Worm (Caenorhabditis elegans) whole organism, late embryonic: ENCODE measurements around the gene atf-4.

Source experiments
- C08G9.2 ChIP-seq: sonication (generic microtip); optimal IDR thresholded peaks from 2 replicates; lab custom pipeline; 2016; ENCODE audit warnings: mild to moderate bottlenecking, missing genetic modification characterization, moderate library complexity, missing compliant biosample characterization
- C38D4.7 ChIP-seq: fragments of 200-800 bp; sonication (Bioruptor generic); optimal IDR thresholded peaks from 2 replicates; lab custom pipeline; 2018; ENCODE audit warnings: mild to moderate bottlenecking, missing genetic modification characterization, moderate library complexity, missing compliant biosample characterization
- F13H6.1 ChIP-seq: sonication (generic microtip); optimal IDR thresholded peaks from 2 replicates; lab custom pipeline; 2016; ENCODE audit warnings: missing genetic modification characterization, missing compliant biosample characterization
- K02D7.2 ChIP-seq: sonication (generic microtip); optimal IDR thresholded peaks from 2 replicates; lab custom pipeline; 2017; ENCODE audit warnings: mild to moderate bottlenecking, missing genetic modification characterization, missing compliant biosample characterization
- T23F11.4 ChIP-seq: fragments of 200-800 bp; sonication (Bioruptor generic); optimal IDR thresholded peaks from 2 replicates; lab custom pipeline; 2018; ENCODE audit warnings: mild to moderate bottlenecking, missing genetic modification characterization, missing compliant biosample characterization
- ahr-1 ChIP-seq: sonication (generic microtip); optimal IDR thresholded peaks from 2 replicates; lab custom pipeline; 2016; ENCODE audit warnings: missing genetic modification characterization, missing compliant biosample characterization
- ama-1 ChIP-seq: fragments of 150-350 bp; optimal IDR thresholded peaks from 2 replicates; lab custom pipeline; 2014
- ceh-14 ChIP-seq: sonication (generic microtip); optimal IDR thresholded peaks from 2 replicates; lab custom pipeline; 2016; ENCODE audit warnings: missing genotype, missing genetic modification characterization, missing compliant biosample characterization
- ceh-18 ChIP-seq: sonication (generic microtip); optimal IDR thresholded peaks from 2 replicates; lab custom pipeline; 2016; ENCODE audit warnings: missing genetic modification characterization, missing compliant biosample characterization
- ceh-19 ChIP-seq: fragments of 200-800 bp; sonication (Bioruptor generic); optimal IDR thresholded peaks from 2 replicates; lab custom pipeline; 2018; ENCODE audit warnings: mild to moderate bottlenecking, missing genetic modification characterization, missing compliant biosample characterization
- ceh-22 ChIP-seq: sonication (generic microtip); optimal IDR thresholded peaks from 2 replicates; lab custom pipeline; 2017; ENCODE audit warnings: missing biosample characterization, missing genetic modification characterization
- ceh-24 ChIP-seq: sonication (generic microtip); optimal IDR thresholded peaks from 2 replicates; lab custom pipeline; 2016; ENCODE audit warnings: mild to moderate bottlenecking, missing genetic modification characterization, missing compliant biosample characterization
- ceh-30 ChIP-seq: fragments of 150-350 bp; optimal IDR thresholded peaks from 2 replicates; lab custom pipeline; 2014; ENCODE audit warnings: missing biosample characterization, missing genetic modification characterization
- ceh-31 ChIP-seq: sonication (generic microtip); optimal IDR thresholded peaks from 2 replicates; lab custom pipeline; 2016; ENCODE audit warnings: missing genetic modification characterization, missing compliant biosample characterization
- ceh-34 ChIP-seq: sonication (generic microtip); optimal IDR thresholded peaks from 2 replicates; lab custom pipeline; 2016; ENCODE audit warnings: mild to moderate bottlenecking, missing genetic modification characterization, missing compliant biosample characterization
- ceh-45 ChIP-seq: fragments of 200-800 bp; sonication (Bioruptor generic); IDR thresholded peaks from 2 replicates; pipeline ENCODE4 v1.3.6; 2022; ENCODE audit warnings: missing genetic modification reagents, missing genetic modification characterization, missing compliant biosample characterization
- ceh-48 ChIP-seq: sonication (generic microtip); optimal IDR thresholded peaks from 2 replicates; lab custom pipeline; 2016; ENCODE audit warnings: missing genetic modification characterization, inconsistent platforms, missing compliant biosample characterization
- ceh-6 ChIP-seq: fragments of 200-800 bp; sonication (Bioruptor generic); optimal IDR thresholded peaks from 2 replicates; lab custom pipeline; 2018; ENCODE audit warnings: mild to moderate bottlenecking, missing genetic modification characterization, missing compliant biosample characterization
- dve-1 ChIP-seq: sonication (generic microtip); optimal IDR thresholded peaks from 2 replicates; lab custom pipeline; 2017; ENCODE audit warnings: antibody characterized with exemption, mild to moderate bottlenecking, missing genetic modification characterization, missing compliant biosample characterization
- elt-2 ChIP-seq: sonication (generic microtip); optimal IDR thresholded peaks from 2 replicates; lab custom pipeline; 2016; ENCODE audit warnings: missing genetic modification reagents, missing genetic modification characterization, missing compliant biosample characterization
- elt-4 ChIP-seq: sonication (generic microtip); optimal IDR thresholded peaks from 2 replicates; lab custom pipeline; 2016; ENCODE audit warnings: missing genetic modification characterization, missing compliant biosample characterization
- ets-4 ChIP-seq: sonication (generic microtip); optimal IDR thresholded peaks from 2 replicates; lab custom pipeline; 2016; ENCODE audit warnings: missing genetic modification characterization, missing compliant biosample characterization
- fax-1 ChIP-seq: sonication (generic microtip); optimal IDR thresholded peaks from 2 replicates; lab custom pipeline; 2016; ENCODE audit warnings: missing genotype, missing genetic modification characterization, missing compliant biosample characterization
- fkh-10 ChIP-seq: fragments of 150-350 bp; optimal IDR thresholded peaks from 2 replicates; lab custom pipeline; 2014; ENCODE audit warnings: missing biosample characterization, missing genetic modification reagents, missing genetic modification characterization
- fkh-6 ChIP-seq: sonication (generic microtip); optimal IDR thresholded peaks from 2 replicates; lab custom pipeline; 2016; ENCODE audit warnings: missing genetic modification characterization, missing compliant biosample characterization
- gmeb-2 ChIP-seq: sonication (generic microtip); optimal IDR thresholded peaks from 2 replicates; lab custom pipeline; 2016; ENCODE audit warnings: missing genetic modification characterization, inconsistent platforms, missing compliant biosample characterization
- hlh-13 ChIP-seq: fragments of 200-800 bp; sonication (Bioruptor generic); optimal IDR thresholded peaks from 2 replicates; lab custom pipeline; 2018; ENCODE audit warnings: mild to moderate bottlenecking, missing genetic modification characterization, missing compliant biosample characterization
- hlh-15 ChIP-seq: sonication (generic microtip); optimal IDR thresholded peaks from 2 replicates; lab custom pipeline; 2016; ENCODE audit warnings: missing genetic modification characterization, missing compliant biosample characterization
- hlh-30 ChIP-seq: sonication (generic microtip); optimal IDR thresholded peaks from 2 replicates; lab custom pipeline; 2017; ENCODE audit warnings: antibody characterized with exemption, missing genetic modification characterization, missing compliant biosample characterization; ENCODE audit not compliant: insufficient read depth
- hlh-6 ChIP-seq: sonication (generic microtip); optimal IDR thresholded peaks from 2 replicates; lab custom pipeline; 2016; ENCODE audit warnings: missing genotype, missing genetic modification characterization, missing compliant biosample characterization
- hlh-8 ChIP-seq: sonication (generic microtip); optimal IDR thresholded peaks from 2 replicates; lab custom pipeline; 2016; ENCODE audit warnings: missing genotype, missing genetic modification characterization, missing compliant biosample characterization
- lin-11 ChIP-seq: fragments of 200-800 bp; sonication (Bioruptor generic); optimal IDR thresholded peaks from 2 replicates; lab custom pipeline; 2018; ENCODE audit warnings: mild to moderate bottlenecking, missing genetic modification characterization, missing compliant biosample characterization
- madf-2 ChIP-seq: sonication (generic microtip); optimal IDR thresholded peaks from 2 replicates; lab custom pipeline; 2017; ENCODE audit warnings: missing genetic modification characterization, missing compliant biosample characterization
- mec-3 ChIP-seq: sonication (generic microtip); optimal IDR thresholded peaks from 2 replicates; lab custom pipeline; 2016; ENCODE audit warnings: borderline replicate concordance, missing genetic modification characterization, missing compliant biosample characterization
- nfya-1 ChIP-seq: sonication (generic microtip); optimal IDR thresholded peaks from 2 replicates; lab custom pipeline; 2017; ENCODE audit warnings: missing genetic modification characterization, mild to moderate bottlenecking, missing compliant biosample characterization, antibody characterized with exemption, moderate library complexity
- nhr-11 ChIP-seq: fragments of 150-350 bp; optimal IDR thresholded peaks from 2 replicates; lab custom pipeline; 2014; ENCODE audit warnings: missing biosample characterization, missing genetic modification characterization
- npax-4 ChIP-seq: sonication (generic microtip); optimal IDR thresholded peaks from 2 replicates; lab custom pipeline; 2016; ENCODE audit warnings: missing genetic modification characterization, missing compliant biosample characterization
- odd-2 ChIP-seq: sonication (generic microtip); optimal IDR thresholded peaks from 2 replicates; lab custom pipeline; 2017; ENCODE audit warnings: antibody characterized with exemption, mild to moderate bottlenecking, missing genetic modification characterization, missing compliant biosample characterization
- pag-3 ChIP-seq: sonication (generic microtip); optimal IDR thresholded peaks from 2 replicates; lab custom pipeline; 2016; ENCODE audit warnings: missing compliant biosample characterization, missing genetic modification characterization, borderline replicate concordance
- pax-1 ChIP-seq: fragments of 150-350 bp; optimal IDR thresholded peaks from 2 replicates; lab custom pipeline; 2014; ENCODE audit warnings: missing biosample characterization, missing genetic modification characterization
- pros-1 ChIP-seq: fragments of 150-350 bp; optimal IDR thresholded peaks from 2 replicates; lab custom pipeline; 2014; ENCODE audit warnings: missing biosample characterization, missing genetic modification reagents, missing genetic modification characterization
- rnt-1 ChIP-seq: sonication (generic microtip); optimal IDR thresholded peaks from 2 replicates; lab custom pipeline; 2016; ENCODE audit warnings: missing genetic modification characterization, missing compliant biosample characterization
- sdc-2 ChIP-seq: sonication (generic microtip); optimal IDR thresholded peaks from 2 replicates; lab custom pipeline; 2016; ENCODE audit warnings: missing genotype, missing genetic modification characterization, missing compliant biosample characterization
- sox-2 ChIP-seq: fragments of 200-800 bp; sonication (Bioruptor generic); IDR thresholded peaks from 2 replicates; pipeline ENCODE4 v1.3.6; 2022; ENCODE audit warnings: missing genetic modification reagents, missing genetic modification characterization, missing compliant biosample characterization
- syd-9 ChIP-seq: sonication (generic microtip); optimal IDR thresholded peaks from 2 replicates; lab custom pipeline; 2016; ENCODE audit warnings: mild to moderate bottlenecking, missing genetic modification characterization, moderate library complexity, missing compliant biosample characterization
- tbx-7 ChIP-seq: sonication (generic microtip); optimal IDR thresholded peaks from 2 replicates; lab custom pipeline; 2016; ENCODE audit warnings: missing genotype, missing genetic modification characterization, missing compliant biosample characterization
- ttx-3 ChIP-seq: sonication (generic microtip); optimal IDR thresholded peaks from 2 replicates; lab custom pipeline; 2016; ENCODE audit warnings: missing genetic modification reagents, missing genetic modification characterization, missing compliant biosample characterization
- unc-3 ChIP-seq, 2 experiments: fragments of 200-800 bp in 1 of 2; sonication (Bioruptor generic) in 1 of 2; sonication (generic microtip) in 1 of 2; conservative IDR thresholded peaks in 1 of 2; optimal IDR thresholded peaks in 1 of 2; 2 replicates each; pipeline versions ENCODE4 v1.3.6 to Lab custom; 2016 to 2022; ENCODE audit warnings: missing compliant biosample characterization in 2 of 2, missing genetic modification characterization in 2 of 2, missing genetic modification reagents in 1 of 2
- unc-55 ChIP-seq: sonication (generic microtip); optimal IDR thresholded peaks from 2 replicates; lab custom pipeline; 2017; ENCODE audit warnings: missing biosample characterization, missing genetic modification reagents, missing genetic modification characterization
- ztf-16 ChIP-seq: sonication (generic microtip); optimal IDR thresholded peaks from 2 replicates; lab custom pipeline; 2017; ENCODE audit warnings: missing genetic modification characterization, missing compliant biosample characterization

The atf-4 gene

DNA sequence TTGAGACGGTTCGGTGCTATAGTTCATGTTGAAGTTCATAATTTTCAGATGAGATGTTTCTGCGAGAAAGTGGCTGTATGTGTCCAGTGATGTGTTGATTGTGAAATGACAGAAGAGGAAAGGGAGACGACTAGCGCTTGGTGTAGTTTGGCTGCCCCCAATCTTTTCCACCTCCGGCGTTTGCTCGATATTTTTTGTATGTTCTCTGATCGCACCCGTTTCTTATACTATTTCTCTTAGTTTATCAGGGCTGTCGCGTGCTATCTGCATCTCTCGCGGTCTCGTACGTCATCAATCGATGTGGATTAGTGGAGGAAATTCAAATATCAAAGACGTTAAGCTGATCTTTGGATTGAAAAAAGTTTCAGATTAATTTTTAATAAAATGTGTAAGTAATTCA is at the start of gene atf-4:
atf-4 (minus strand) TSS at position 93 of the 400 bp plus-strand sequence.
- TF ChIP-seq tbx-7 (no peak), nfya-1 (tag; lab: Kevin White, UChicago) (peak; percentile 13), ceh-48 (tag; lab: Kevin White, UChicago) (no peak), dve-1 (tag; lab: Kevin White, UChicago) (peak; percentile 8), sdc-2 (tag; lab: Kevin White, UChicago) (peak; percentile 73), unc-55 (GFP tag; lab: Kevin White, UChicago) (peak; percentile 58), elt-2 (tag; lab: Kevin White, UChicago) (peak; percentile 50)

DNA sequence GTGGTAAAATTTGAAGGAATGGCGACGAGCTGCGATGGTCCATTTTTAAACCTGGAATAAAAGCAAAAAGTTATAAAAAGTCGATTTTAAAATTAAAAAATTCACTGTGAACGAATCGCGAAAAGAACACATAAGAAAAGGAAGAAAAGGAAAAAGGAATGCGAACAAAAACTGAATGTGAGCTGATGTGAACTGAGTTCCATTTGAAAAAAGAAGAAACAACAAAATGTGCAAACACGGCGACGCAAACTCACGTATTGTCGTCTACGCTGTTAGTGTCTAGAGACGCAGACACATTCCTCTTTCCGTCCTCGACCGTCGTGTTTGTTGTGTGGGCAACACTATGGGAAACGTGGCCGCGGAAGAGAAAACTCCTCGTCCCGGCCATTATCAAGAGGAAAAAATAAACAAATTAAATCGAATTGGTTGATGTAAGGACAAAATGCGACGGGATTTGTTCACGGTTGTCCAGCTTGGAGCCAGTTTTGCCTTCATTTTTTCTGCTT is 43.2 kb upstream of the atf-4 start, which contains the start of the genes C27C12.1 and C27C12.4:
C27C12.1 (minus strand) TSS at position 51 of the 506 bp plus-strand sequence.
C27C12.4 (plus strand) TSS at position 375 of the 506 bp plus-strand sequence.
- TF ChIP-seq ceh-30 (tag; lab: Kevin White, UChicago) (peak; percentile 33), ceh-31 (peak; percentile 89), rnt-1 (tag; lab: Kevin White, UChicago) (peak; percentile 56), ets-4 (peak; percentile 81), hlh-8 (peak; percentile 40), syd-9 (tag; lab: Kevin White, UChicago) (peak; percentile 30), ceh-34 (tag; lab: Kevin White, UChicago) (peak; percentile 44), ceh-6 (GFP tag; lab: Kevin White, UChicago) (no peak), pax-1 (tag; lab: Kevin White, UChicago) (peak; percentile 62), C08G9.2 (tag; lab: Kevin White, UChicago) (peak; percentile 75), hlh-6 (tag; lab: Kevin White, UChicago) (peak; percentile 47), ceh-22 (tag; lab: Kevin White, UChicago) (no peak), fax-1 (tag; lab: Kevin White, UChicago) (peak; percentile 38), hlh-30 (peak; percentile 59), ceh-19 (GFP tag; lab: Kevin White, UChicago) (no peak), ceh-14 (tag; lab: Kevin White, UChicago) (peak; percentile 42), K02D7.2 (tag; lab: Kevin White, UChicago) (no peak), nfya-1 (tag; lab: Kevin White, UChicago) (peak; percentile 66), ama-1 (lab: Kevin White, UChicago) (no peak), sox-2 (GFP tag; lab: Robert Waterston, UW) (no peak), lin-11 (tag; lab: Kevin White, UChicago) (no peak), F13H6.1 (tag; lab: Kevin White, UChicago) (peak; percentile 55), ceh-48 (tag; lab: Kevin White, UChicago) (no peak), npax-4 (tag; lab: Kevin White, UChicago) (no peak), fkh-10 (GFP tag; lab: Kevin White, UChicago) (no peak), ttx-3 (tag; lab: Kevin White, UChicago) (no peak), ceh-18 (tag; lab: Kevin White, UChicago) (peak; percentile 50), unc-3 (GFP tag; conservative IDR thresholded peaks at IDR 0.05; lab: Robert Waterston, UW) (no peak), unc-3 (tag; optimal IDR thresholded peaks at IDR 0.05; lab: Kevin White, UChicago) (no peak), C38D4.7 (GFP tag; lab: Kevin White, UChicago) (no peak), hlh-13 (GFP tag; lab: Kevin White, UChicago) (no peak), ceh-45 (GFP tag; lab: Robert Waterston, UW) (no peak), sdc-2 (tag; lab: Kevin White, UChicago) (peak; percentile 76), mec-3 (tag; lab: Kevin White, UChicago) (no peak), elt-4 (tag; lab: Kevin White, UChicago) (no peak), hlh-15 (tag; lab: Kevin White, UChicago) (no peak), nhr-11 (tag; lab: Kevin White, UChicago) (no peak), ahr-1 (tag; lab: Kevin White, UChicago) (peak; percentile 39), pros-1 (tag; lab: Kevin White, UChicago) (peak; percentile 64), ceh-24 (no peak), tbx-7 (peak; percentile 15), odd-2 (tag; lab: Kevin White, UChicago) (no peak), pag-3 (tag; lab: Kevin White, UChicago) (no peak), gmeb-2 (tag; lab: Kevin White, UChicago) (no peak), T23F11.4 (GFP tag; lab: Kevin White, UChicago) (no peak), fkh-6 (tag; lab: Kevin White, UChicago) (peak; percentile 63), madf-2 (tag; lab: Kevin White, UChicago) (no peak), ztf-16 (no peak)
